Fruit fly (Drosophila melanogaster): Measurements from ENCODE around the gene indra.

indra gene

dm6 chr3L:1323136-1323535 is 19.1 kb downstream of the indra start (continued):
- TF ChIP-seq Bgb (GFP tag; IDR thresholded peaks at IDR 0.05; ENCODE audit: partially characterized antibody): no peak
- peak; percentile 77 for TF ChIP-seq CG7839 (tag; optimal IDR thresholded peaks at IDR 0.05)
- peak; percentile 11 for TF ChIP-seq pros (GFP tag; optimal IDR thresholded peaks at IDR 0.05)
- TF ChIP-seq unc-4 (GFP tag; IDR thresholded peaks at IDR 0.05; ENCODE audit: partially characterized antibody): no peak
- TF ChIP-seq CG12219 (GFP tag; optimal IDR thresholded peaks at IDR 0.05): peak; percentile 71
- peak; percentile 82 for TF ChIP-seq CG17829 (tag; optimal IDR thresholded peaks at IDR 0.05)
- no peak for TF ChIP-seq nom (GFP tag; optimal IDR thresholded peaks at IDR 0.05)
- peak; percentile 30 for TF ChIP-seq CG9876 (GFP tag; optimal IDR thresholded peaks at IDR 0.05)
- TF ChIP-seq Ada2b (GFP tag; IDR thresholded peaks at IDR 0.05): peak; percentile 30; the same call in 1 of the 2 replicates
- TF ChIP-seq CG12659 (GFP tag; optimal IDR thresholded peaks at IDR 0.05): peak; percentile 50
- TF ChIP-seq hth (optimal IDR thresholded peaks at IDR 0.05): no peak
- peak; percentile 42; the same call in 1 of the 3 replicates for TF ChIP-seq CG7357 (GFP tag; IDR thresholded peaks at IDR 0.05)
- peak; percentile 68 for TF ChIP-seq tin (GFP tag; optimal IDR thresholded peaks at IDR 0.05)
- TF ChIP-seq Sin3A (optimal IDR thresholded peaks at IDR 0.05): no peak
- no peak for TF ChIP-seq tup (GFP tag; optimal IDR thresholded peaks at IDR 0.05)
- TF ChIP-seq CG1792 (GFP tag; optimal IDR thresholded peaks at IDR 0.05): peak; percentile 53
- TF ChIP-seq Max (GFP tag; optimal IDR thresholded peaks at IDR 0.05): peak; percentile 2
- peak; percentile 25 for TF ChIP-seq eyg (GFP tag; optimal IDR thresholded peaks at IDR 0.05)
- no peak for TF ChIP-seq Nf-YA (GFP tag; IDR thresholded peaks at IDR 0.05)
- peak; percentile 68 for TF ChIP-seq CG30403 (GFP tag; optimal IDR thresholded peaks at IDR 0.05)
- no peak for TF ChIP-seq Elba2 (GFP tag; optimal IDR thresholded peaks at IDR 0.05)
- peak; percentile 39; the same call in 1 of the 2 replicates for TF ChIP-seq CG32532 (GFP tag; IDR thresholded peaks at IDR 0.05)
- peak; percentile 74 for TF ChIP-seq CG1529 (GFP tag; optimal IDR thresholded peaks at IDR 0.05)
- peak; percentile 81 for TF ChIP-seq CG16863 (GFP tag; optimal IDR thresholded peaks at IDR 0.05)
- no peak for TF ChIP-seq dati (GFP tag; IDR thresholded peaks at IDR 0.05)
- TF ChIP-seq CG32772 (GFP tag; IDR thresholded peaks at IDR 0.05): peak; percentile 69
- peak; percentile 63 for TF ChIP-seq CHES-1-like (GFP tag; optimal IDR thresholded peaks at IDR 0.05)
- TF ChIP-seq gem (tag; optimal IDR thresholded peaks at IDR 0.05): peak; percentile 84
- no peak for TF ChIP-seq gro (GFP tag; optimal IDR thresholded peaks at IDR 0.05)
- TF ChIP-seq croc (GFP tag; conservative IDR thresholded peaks at IDR 0.05): peak; percentile 71
- peak; percentile 77 for TF ChIP-seq Atf3 (GFP tag; optimal IDR thresholded peaks at IDR 0.05)
- TF ChIP-seq ap (GFP tag; IDR thresholded peaks at IDR 0.05): 0 out of 2 replicates have a peak, but pooled peaks have one; percentile 43
- peak; percentile 83 for TF ChIP-seq CG2202 (tag; optimal IDR thresholded peaks at IDR 0.05)
- peak; percentile 73 for TF ChIP-seq PHDP (tag; optimal IDR thresholded peaks at IDR 0.05)
- TF ChIP-seq Ravus (GFP tag; IDR thresholded peaks at IDR 0.05): no peak
- TF ChIP-seq BEAF-32 (GFP tag; optimal IDR thresholded peaks at IDR 0.05): no peak
- TF ChIP-seq HLHmδ (GFP tag; optimal IDR thresholded peaks at IDR 0.05): no peak
- no peak for TF ChIP-seq CG5180 (GFP tag; optimal IDR thresholded peaks at IDR 0.05)
- TF ChIP-seq en (GFP tag; optimal IDR thresholded peaks at IDR 0.05): peak; percentile 51
- TF ChIP-seq B-H1 (GFP tag; IDR thresholded peaks at IDR 0.05): peak; percentile 60
- peak; percentile 17 for TF ChIP-seq Asciz (GFP tag; optimal IDR thresholded peaks at IDR 0.05)
- TF ChIP-seq slou (GFP tag; optimal IDR thresholded peaks at IDR 0.05): no peak
- peak; percentile 45 for TF ChIP-seq CG2120 (GFP tag; optimal IDR thresholded peaks at IDR 0.05)
- TF ChIP-seq CG6791 (GFP tag; IDR thresholded peaks at IDR 0.05; ENCODE audit: partially characterized antibody): no peak
- TF ChIP-seq Six4 (GFP tag; optimal IDR thresholded peaks at IDR 0.05): peak; percentile 69
- TF ChIP-seq CG12236 (GFP tag; optimal IDR thresholded peaks at IDR 0.05): peak; percentile 67
- TF ChIP-seq Hr78 (GFP tag; optimal IDR thresholded peaks at IDR 0.05): peak in 1 of 2 experiments; percentile 85
- no peak for TF ChIP-seq CG31224 (GFP tag; IDR thresholded peaks at IDR 0.05)
- TF ChIP-seq org-1 (GFP tag; optimal IDR thresholded peaks at IDR 0.05): peak; percentile 37
- TF ChIP-seq amos (GFP tag; IDR thresholded peaks at IDR 0.05; ENCODE audit: partially characterized antibody): no peak
- peak; percentile 35; the same call in 1 of the 2 replicates for TF ChIP-seq sim (GFP tag; IDR thresholded peaks at IDR 0.05)

Data from whole organism, embryonic.